Fruit fly (Drosophila melanogaster) ovary, adult (tissue): ENCODE data around the gene CG31988.

ENCODE experiments used
- CG17801 ChIP-seq: fragments of 200-800 bp; optimal IDR thresholded peaks from 2 replicates; lab custom pipeline; 2019; ENCODE audit warnings: missing biosample characterization, mild to moderate bottlenecking, missing genetic modification characterization, moderate library complexity; ENCODE audit not compliant: partially characterized antibody

The CG31988 gene

dm6 chr2L:21202702-21203101 is at the start of gene CG31988:
Gene CG31988, minus strand, starts transcription at chr2L:21202802.
- TF ChIP-seq CG17801: no peak

dm6 chr2L:21251750-21252149 is 49.1 kb upstream of the CG31988 start:
- TF ChIP-seq CG17801: no peak

dm6 chr2L:21250519-21251336 is 48.1 kb upstream of the CG31988 start:
- peak; percentile 32 for TF ChIP-seq CG17801

dm6 chr2L:21248877-21249276 is 46.3 kb upstream of the CG31988 start:
- no peak for TF ChIP-seq CG17801

- no peak for TF ChIP-seq CG17801
Observed at dm6 chr2L:21247967-21248366, 45.4 kb upstream of the CG31988 start.

- TF ChIP-seq CG17801: no peak
Observed at dm6 chr2L:21246687-21247086, 44.1 kb upstream of the CG31988 start.

dm6 chr2L:21245093-21245736 is 42.6 kb upstream of the CG31988 start:
- TF ChIP-seq CG17801: no peak

dm6 chr2L:21243964-21244466 is 41.4 kb upstream of the CG31988 start:
- TF ChIP-seq CG17801: no peak

dm6 chr2L:21242369-21242768 is 39.8 kb upstream of the CG31988 start:
- no peak for TF ChIP-seq CG17801

- TF ChIP-seq CG17801: peak; percentile 5
Observed at dm6 chr2L:21237748-21238459, 35.3 kb upstream of the CG31988 start.

dm6 chr2L:21237048-21237747 is 34.6 kb upstream of the CG31988 start, which contains the start of gene Hr39:
Gene Hr39, plus strand, starts transcription at chr2L:21237250.
- TF ChIP-seq CG17801: no peak

- no peak for TF ChIP-seq CG17801
Observed at dm6 chr2L:21236633-21237032, 34.0 kb upstream of the CG31988 start, which contains the start of gene CG31626. Gene CG31626, minus strand, starts transcription at chr2L:21236733.

- no peak for TF ChIP-seq CG17801
Observed at dm6 chr2L:21235463-21235862, 32.9 kb upstream of the CG31988 start.

dm6 chr2L:21234388-21234984 is 31.9 kb upstream of the CG31988 start:
- no peak for TF ChIP-seq CG17801

dm6 chr2L:21233430-21233829 is 30.8 kb upstream of the CG31988 start:
- no peak for TF ChIP-seq CG17801

dm6 chr2L:21221778-21222177 is 19.2 kb upstream of the CG31988 start:
- no peak for TF ChIP-seq CG17801
